Fruit fly (Drosophila melanogaster) whole organism, embryonic: ENCODE data around the gene Cht5.

Experiments used
- Atf-2 ChIP-seq: fragments of 200-800 bp; sonication (Bioruptor generic); optimal IDR thresholded peaks from 2 replicates; lab custom pipeline; 2016; ENCODE audit warnings: missing biosample characterization, missing genetic modification characterization
- B-H1 ChIP-seq: fragments of 200-800 bp; sonication (Bioruptor generic); IDR thresholded peaks from 3 replicates; pipeline ENCODE4 v1.3.6; 2022; ENCODE audit warnings: missing biosample characterization, missing genetic modification characterization
- CG10431 ChIP-seq: fragments of 200-800 bp; sonication (Bioruptor generic); optimal IDR thresholded peaks from 3 replicates; lab custom pipeline; 2018; ENCODE audit warnings: missing biosample characterization, mild to moderate bottlenecking, missing genetic modification characterization
- CG11085 ChIP-seq: fragments of 200-800 bp; sonication (Bioruptor generic); IDR thresholded peaks from 2 replicates; pipeline ENCODE4 v1.3.6; 2022; ENCODE audit warnings: missing biosample characterization, missing genetic modification characterization
- CG11456 ChIP-seq: fragments of 200-800 bp; sonication (Bioruptor generic); IDR thresholded peaks from 3 replicates; pipeline ENCODE4 v1.3.6; 2022; ENCODE audit warnings: missing biosample characterization, missing genetic modification characterization
- CG12744 ChIP-seq: fragments of 200-800 bp; sonication (Bioruptor generic); optimal IDR thresholded peaks from 2 replicates; lab custom pipeline; 2016; ENCODE audit warnings: missing biosample characterization, missing genetic modification characterization
- CG13296 ChIP-seq: fragments of 200-800 bp; sonication (Bioruptor generic); optimal IDR thresholded peaks from 3 replicates; lab custom pipeline; 2018; ENCODE audit warnings: missing biosample characterization, mild to moderate bottlenecking, missing genetic modification characterization
- CG14014 ChIP-seq: fragments of 200-800 bp; sonication (Bioruptor generic); IDR thresholded peaks from 2 replicates; pipeline ENCODE4 v1.3.6; 2022; ENCODE audit warnings: missing biosample characterization, missing genetic modification characterization
- CG15073 ChIP-seq: fragments of 200-800 bp; sonication (Bioruptor generic); optimal IDR thresholded peaks from 2 replicates; lab custom pipeline; 2016; ENCODE audit warnings: missing biosample characterization, missing genetic modification characterization
- CG1602 ChIP-seq: fragments of 200-800 bp; sonication (Bioruptor generic); optimal IDR thresholded peaks from 3 replicates; lab custom pipeline; 2016; ENCODE audit warnings: missing biosample characterization, missing genetic modification characterization
- CG16813 ChIP-seq: fragments of 200-800 bp; sonication (Bioruptor generic); IDR thresholded peaks from 3 replicates; pipeline ENCODE4 v1.3.6; 2022; ENCODE audit warnings: missing biosample characterization, missing genetic modification characterization; ENCODE audit not compliant: partially characterized antibody
- CG17328 ChIP-seq: fragments of 200-800 bp; sonication (Bioruptor generic); IDR thresholded peaks from 2 replicates; pipeline ENCODE4 v1.3.6; 2022; ENCODE audit warnings: missing biosample characterization, missing genetic modification characterization
- CG18476 ChIP-seq: fragments of 200-800 bp; sonication (Bioruptor generic); optimal IDR thresholded peaks from 2 replicates; lab custom pipeline; 2016; ENCODE audit warnings: missing biosample characterization, mild to moderate bottlenecking, missing genetic modification characterization
- CG30020 ChIP-seq: fragments of 200-800 bp; optimal IDR thresholded peaks from 2 replicates; lab custom pipeline; 2019; ENCODE audit warnings: missing biosample characterization, mild to moderate bottlenecking, missing genetic modification characterization, moderate library complexity
- CG6254 ChIP-seq: fragments of 200-800 bp; sonication (Bioruptor generic); optimal IDR thresholded peaks from 3 replicates; lab custom pipeline; 2017; ENCODE audit warnings: mild to moderate bottlenecking, missing biosample characterization, missing genetic modification reagents, missing genetic modification characterization
- CG6813 ChIP-seq: fragments of 200-800 bp; sonication (Bioruptor generic); optimal IDR thresholded peaks from 2 replicates; lab custom pipeline; 2017; ENCODE audit warnings: missing biosample characterization, missing genetic modification characterization, mild to moderate bottlenecking, moderate library complexity, missing genetic modification reagents
- CG8765 ChIP-seq: fragments of 200-800 bp; sonication (Bioruptor generic); IDR thresholded peaks from 2 replicates; pipeline ENCODE4 v1.3.6; 2022; ENCODE audit warnings: missing biosample characterization, missing genetic modification characterization
- CG9797 ChIP-seq: fragments of 200-800 bp; sonication (Bioruptor generic); optimal IDR thresholded peaks from 3 replicates; lab custom pipeline; 2018; ENCODE audit warnings: missing biosample characterization, mild to moderate bottlenecking, missing genetic modification characterization
- D19B ChIP-seq: fragments of 200-800 bp; sonication (Bioruptor generic); optimal IDR thresholded peaks from 2 replicates; lab custom pipeline; 2017; ENCODE audit warnings: missing biosample characterization, mild to moderate bottlenecking, missing genetic modification characterization
- Dfd ChIP-seq, 2 experiments: fragments of >200 bp; optimal IDR thresholded peaks; 2 replicates each; lab custom pipeline; 2017; ENCODE audit warnings: missing biosample characterization in 2 of 2, missing genetic modification characterization in 2 of 2
- Fer1 ChIP-seq: fragments of 200-800 bp; sonication (Bioruptor generic); optimal IDR thresholded peaks from 2 replicates; lab custom pipeline; 2017; ENCODE audit warnings: missing biosample characterization, mild to moderate bottlenecking, missing genetic modification characterization
- Gsc ChIP-seq: fragments of 200-800 bp; sonication (Bioruptor generic); IDR thresholded peaks from 2 replicates; pipeline ENCODE4 v1.3.6; 2022; ENCODE audit warnings: missing biosample characterization, missing genetic modification characterization
- H15 ChIP-seq: fragments of 200-800 bp; sonication (Bioruptor generic); IDR thresholded peaks from 3 replicates; pipeline ENCODE4 v1.3.6; 2022; ENCODE audit warnings: missing biosample characterization, missing genetic modification characterization
- MTF-1 ChIP-seq: fragments of 200-800 bp; sonication (Bioruptor generic); optimal IDR thresholded peaks from 2 replicates; lab custom pipeline; 2018; ENCODE audit warnings: missing biosample characterization, mild to moderate bottlenecking, missing genetic modification characterization, borderline replicate concordance
- Meics ChIP-seq: fragments of 200-800 bp; sonication (Bioruptor generic); optimal IDR thresholded peaks from 2 replicates; lab custom pipeline; 2017; ENCODE audit warnings: missing biosample characterization, mild to moderate bottlenecking, missing genetic modification characterization
- NC2α ChIP-seq: fragments of 200-800 bp; sonication (Bioruptor generic); optimal IDR thresholded peaks from 2 replicates; lab custom pipeline; 2016; ENCODE audit warnings: missing biosample characterization, missing genetic modification characterization
- NK7.1 ChIP-seq: fragments of 200-800 bp; sonication (Bioruptor generic); optimal IDR thresholded peaks from 3 replicates; lab custom pipeline; 2016; ENCODE audit warnings: missing biosample characterization, missing genetic modification characterization
- Oli ChIP-seq: fragments of 200-800 bp; sonication (Bioruptor generic); optimal IDR thresholded peaks from 2 replicates; lab custom pipeline; 2018; ENCODE audit warnings: missing biosample characterization, mild to moderate bottlenecking, missing genetic modification characterization, moderate library complexity
- Vsx1 ChIP-seq: fragments of 200-800 bp; sonication (Bioruptor generic); optimal IDR thresholded peaks from 2 replicates; lab custom pipeline; 2017; ENCODE audit warnings: missing biosample characterization, mild to moderate bottlenecking, missing genetic modification characterization, missing genetic modification reagents
- amos ChIP-seq: fragments of 200-800 bp; sonication (Bioruptor generic); IDR thresholded peaks from 2 replicates; pipeline ENCODE4 v1.3.6; 2022; ENCODE audit warnings: missing biosample characterization, missing genetic modification characterization; ENCODE audit not compliant: partially characterized antibody
- aop ChIP-seq: fragments of 200-800 bp; sonication (Bioruptor generic); IDR thresholded peaks from 2 replicates; pipeline ENCODE4 v1.3.6; 2022; ENCODE audit warnings: missing biosample characterization, missing genetic modification characterization
- ato ChIP-seq: fragments of 200-800 bp; sonication (Bioruptor generic); IDR thresholded peaks from 2 replicates; pipeline ENCODE4 v1.3.6; 2022; ENCODE audit warnings: missing biosample characterization, missing genetic modification characterization; ENCODE audit not compliant: partially characterized antibody
- cato ChIP-seq: fragments of 200-800 bp; sonication (Bioruptor generic); optimal IDR thresholded peaks from 2 replicates; lab custom pipeline; 2016; ENCODE audit warnings: missing biosample characterization, missing genetic modification characterization, borderline replicate concordance
- esg ChIP-seq: fragments of 200-800 bp; sonication (Bioruptor generic); conservative IDR thresholded peaks from 2 replicates; pipeline ENCODE4 v1.3.6; 2022; ENCODE audit warnings: missing biosample characterization, missing genetic modification characterization
- fd96Cb ChIP-seq: fragments of 200-800 bp; sonication (Bioruptor generic); optimal IDR thresholded peaks from 2 replicates; lab custom pipeline; 2018; ENCODE audit warnings: missing biosample characterization, mild to moderate bottlenecking, missing genetic modification characterization, moderate library complexity
- gce ChIP-seq: fragments of 200-800 bp; sonication (Bioruptor generic); IDR thresholded peaks from 3 replicates; pipeline ENCODE4 v1.3.6; 2022; ENCODE audit warnings: missing biosample characterization, missing genetic modification characterization
- gro ChIP-seq: fragments of 200-800 bp; sonication (Bioruptor generic); optimal IDR thresholded peaks from 2 replicates; lab custom pipeline; 2016; ENCODE audit warnings: missing biosample characterization, missing genetic modification characterization
- gsb-n ChIP-seq: fragments of 200-800 bp; sonication (Bioruptor generic); optimal IDR thresholded peaks from 3 replicates; lab custom pipeline; 2018; ENCODE audit warnings: missing biosample characterization, mild to moderate bottlenecking, missing genetic modification characterization
- ind ChIP-seq: fragments of 200-800 bp; sonication (Bioruptor generic); optimal IDR thresholded peaks from 3 replicates; lab custom pipeline; 2016; ENCODE audit warnings: missing biosample characterization, missing genetic modification characterization
- lbe ChIP-seq: fragments of 200-800 bp; sonication (Bioruptor generic); optimal IDR thresholded peaks from 2 replicates; lab custom pipeline; 2016; ENCODE audit warnings: missing biosample characterization, mild to moderate bottlenecking, missing genetic modification characterization
- sd ChIP-seq: fragments of 200-800 bp; sonication (Bioruptor generic); optimal IDR thresholded peaks from 3 replicates; lab custom pipeline; 2018; ENCODE audit warnings: missing biosample characterization, mild to moderate bottlenecking, missing genetic modification characterization, moderate library complexity
- vfl ChIP-seq: fragments of 200-800 bp; sonication (Bioruptor generic); optimal IDR thresholded peaks from 2 replicates; lab custom pipeline; 2016; ENCODE audit warnings: missing biosample characterization, missing genetic modification characterization
- yki ChIP-seq: fragments of >200 bp; optimal IDR thresholded peaks from 3 replicates; lab custom pipeline; 2018
- z ChIP-seq: fragments of 200-800 bp; sonication (Bioruptor generic); IDR thresholded peaks from 3 replicates; pipeline ENCODE4 v1.3.6; 2022; ENCODE audit warnings: missing biosample characterization, missing genetic modification characterization

The Cht5 gene

DNA sequence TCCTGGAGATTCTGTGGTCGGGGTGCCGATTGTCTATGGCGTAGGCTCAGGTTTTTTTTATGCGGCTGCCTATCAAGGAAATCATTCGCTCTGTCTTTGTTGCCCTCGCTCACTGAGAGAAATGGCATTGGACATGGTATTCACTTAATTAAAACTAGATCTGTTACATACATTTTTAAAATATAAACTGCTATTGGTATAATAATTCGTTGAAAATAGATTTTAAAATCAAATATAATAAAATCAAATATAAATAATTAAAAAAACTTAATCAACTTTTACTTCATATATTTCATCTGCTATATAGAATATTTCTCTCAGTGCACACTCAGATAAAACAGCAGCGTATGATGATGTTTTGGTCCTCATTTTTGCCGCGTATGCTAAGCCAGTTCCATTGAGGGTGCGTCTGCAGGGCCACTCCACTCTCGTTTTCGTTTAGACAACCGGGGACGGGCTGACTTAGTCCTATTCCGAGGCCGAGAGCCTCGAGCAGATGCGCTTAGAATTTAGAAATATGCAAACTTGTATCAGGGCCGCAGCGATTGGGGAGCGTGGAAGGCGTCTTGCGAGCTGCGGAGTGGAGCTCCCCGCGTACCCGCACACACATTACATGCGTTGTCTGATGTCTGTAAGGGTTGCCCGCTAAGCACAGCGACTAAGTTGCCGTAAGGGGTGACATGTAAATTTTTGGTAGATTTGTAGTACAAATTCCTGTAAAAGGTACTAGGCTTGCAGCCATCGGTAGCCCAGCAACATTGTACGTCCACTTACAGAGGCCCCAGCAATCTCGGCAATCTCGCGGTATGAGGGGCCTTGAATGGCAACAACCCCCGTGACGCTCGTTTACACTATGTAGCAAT is 32.4 kb downstream of the Cht5 start (continued):
- TF ChIP-seq CG30020 (no peak), CG10431 (no peak), Oli (peak; percentile 41), CG15073 (GFP tag; lab: Kevin White, UChicago) (no peak), MTF-1 (GFP tag; lab: Kevin White, UChicago) (no peak), ato (GFP tag; lab: Robert Waterston, UW) (no peak), B-H1 (GFP tag; lab: Robert Waterston, UW) (no peak), cato (GFP tag; lab: Kevin White, UChicago) (no peak), Atf-2 (GFP tag; lab: Kevin White, UChicago) (no peak), Meics (GFP tag; lab: Kevin White, UChicago) (peak; percentile 30), ind (GFP tag; lab: Kevin White, UChicago) (no peak), Gsc (no peak), Vsx1 (GFP tag; lab: Kevin White, UChicago) (peak; percentile 13), CG11085 (GFP tag; lab: Robert Waterston, UW) (no peak), gro (GFP tag; lab: Kevin White, UChicago) (no peak), CG17328 (no peak), vfl (GFP tag; lab: Kevin White, UChicago) (no peak), CG12744 (no peak), sd (tag; lab: Kevin White, UChicago) (no peak), CG9797 (GFP tag; lab: Kevin White, UChicago) (no peak), NC2α (GFP tag; lab: Kevin White, UChicago) (no peak), yki (lab: Kevin White, UChicago) (no peak), Dfd (GFP tag; optimal IDR thresholded peaks at IDR 0.05; lab: Kevin White, UChicago) (no peak), CG1602 (GFP tag; lab: Kevin White, UChicago) (peak; percentile 9), z (GFP tag; lab: Robert Waterston, UW) (no peak), CG16813 (GFP tag; lab: Robert Waterston, UW) (no peak), esg (GFP tag; lab: Robert Waterston, UW) (no peak), fd96Cb (peak; percentile 34), CG6813 (GFP tag; lab: Kevin White, UChicago) (peak; percentile 55), CG6254 (no peak), NK7.1 (GFP tag; lab: Kevin White, UChicago) (no peak), amos (GFP tag; lab: Robert Waterston, UW) (no peak; the same call in 1 of the 2 replicates), gsb-n (tag; lab: Kevin White, UChicago) (peak; percentile 62), D19B (no peak), CG14014 (GFP tag; lab: Robert Waterston, UW) (no peak), H15 (GFP tag; lab: Robert Waterston, UW) (no peak), lbe (GFP tag; lab: Kevin White, UChicago) (no peak), Fer1 (peak; percentile 3), CG18476 (GFP tag; lab: Kevin White, UChicago) (no peak), CG13296 (GFP tag; lab: Kevin White, UChicago) (no peak), CG11456 (no peak), CG8765 (no peak), gce (GFP tag; lab: Robert Waterston, UW) (no peak), aop (no peak)
